Worm (Caenorhabditis elegans): ENCODE data around the gene srv-11.

DNA sequence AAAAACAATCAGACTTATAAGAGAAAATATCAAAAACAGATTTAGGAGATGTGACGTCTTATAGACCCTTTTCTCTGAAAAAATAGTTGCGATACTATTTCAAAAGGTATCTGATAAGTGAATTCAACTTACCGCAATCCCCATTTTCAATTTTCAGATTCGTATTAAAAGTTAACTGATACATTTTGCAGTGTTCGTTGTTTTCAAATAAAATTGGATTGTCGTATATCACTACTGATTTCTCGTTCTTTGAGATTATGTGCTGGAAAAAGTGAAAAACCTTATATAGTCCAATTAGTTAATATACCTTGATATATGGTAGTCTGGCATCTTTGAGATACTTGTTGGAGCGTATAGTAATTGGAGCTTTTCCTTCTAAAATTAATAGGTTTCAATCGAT is 9.0 kb upstream of the srv-11 start:
- TF ChIP-seq egl-27 (tag; optimal IDR thresholded peaks at IDR 0.05) (no peak), elt-3 (tag; optimal IDR thresholded peaks at IDR 0.05) (no peak), zag-1 (tag; optimal IDR thresholded peaks at IDR 0.05) (no peak), skn-1 (tag; optimal IDR thresholded peaks at IDR 0.05) (no peak), unc-130 (tag; optimal IDR thresholded peaks at IDR 0.05) (no peak), unc-86 (tag; optimal IDR thresholded peaks at IDR 0.05) (no peak), rnt-1 (tag; optimal IDR thresholded peaks at IDR 0.05) (no peak), hlh-4 (tag; optimal IDR thresholded peaks at IDR 0.05) (no peak), ztf-11 (tag; optimal IDR thresholded peaks at IDR 0.05) (no peak), ceh-82 (tag; optimal IDR thresholded peaks at IDR 0.05) (no peak), unc-62 (GFP tag; optimal IDR thresholded peaks at IDR 0.05) (no peak), lsy-2 (tag; optimal IDR thresholded peaks at IDR 0.05) (no peak), nhr-28 (tag; optimal IDR thresholded peaks at IDR 0.05) (no peak)

Measured in whole organism, L1 larva.